Worm (Caenorhabditis elegans) whole organism, L3 larva: ENCODE results near the gene M116.5.

Experiments
- R02D3.7 ChIP-seq: fragments of 150-350 bp; optimal IDR thresholded peaks from 2 replicates; lab custom pipeline; 2014; ENCODE audit warnings: missing biosample characterization, missing genetic modification characterization
- ZK546.5 ChIP-seq: sonication (generic microtip); optimal IDR thresholded peaks from 2 replicates; lab custom pipeline; 2017; ENCODE audit warnings: missing biosample characterization, missing genetic modification characterization
- ama-1 ChIP-seq: fragments of 150-350 bp; optimal IDR thresholded peaks from 2 replicates; lab custom pipeline; 2018
- ceh-16 ChIP-seq: sonication (generic microtip); optimal IDR thresholded peaks from 2 replicates; lab custom pipeline; 2017; ENCODE audit warnings: missing biosample characterization, missing genetic modification characterization
- ceh-28 ChIP-seq: fragments of 150-350 bp; optimal IDR thresholded peaks from 2 replicates; lab custom pipeline; 2014; ENCODE audit warnings: missing biosample characterization, missing genetic modification reagents, missing genetic modification characterization
- ceh-9 ChIP-seq: sonication (generic microtip); optimal IDR thresholded peaks from 2 replicates; lab custom pipeline; 2018; ENCODE audit warnings: missing biosample characterization, missing genetic modification characterization
- daf-12 ChIP-seq: fragments of 150-350 bp; optimal IDR thresholded peaks from 2 replicates; lab custom pipeline; 2014; ENCODE audit warnings: missing biosample characterization, missing genetic modification reagents, missing genetic modification characterization
- egl-27 ChIP-seq: sonication (generic microtip); optimal IDR thresholded peaks from 4 replicates; lab custom pipeline; 2017; ENCODE audit warnings: missing biosample characterization, missing genetic modification reagents, missing genetic modification characterization
- egl-5 ChIP-seq: fragments of 150-350 bp; optimal IDR thresholded peaks from 2 replicates; lab custom pipeline; 2017; ENCODE audit warnings: missing biosample characterization, missing genetic modification reagents, missing genetic modification characterization, inconsistent platforms
- elt-1 ChIP-seq: fragments of 150-350 bp; optimal IDR thresholded peaks from 2 replicates; lab custom pipeline; 2014; ENCODE audit warnings: missing biosample characterization, missing genetic modification characterization
- elt-2 ChIP-seq: sonication (generic microtip); optimal IDR thresholded peaks from 2 replicates; lab custom pipeline; 2016; ENCODE audit warnings: missing genetic modification reagents, mild to moderate bottlenecking, missing genetic modification characterization, missing compliant biosample characterization
- elt-3 ChIP-seq, 3 experiments: fragments of 150-350 bp in 1 of 3; sonication (generic microtip) in 2 of 3; optimal IDR thresholded peaks; 2 replicates in 2 of 3; 4 replicates in 1 of 3; lab custom pipeline; 2014 to 2017; ENCODE audit warnings: missing biosample characterization in 3 of 3, missing genetic modification characterization in 3 of 3
- eor-1 ChIP-seq, 2 experiments: fragments of 150-350 bp; optimal IDR thresholded peaks; 2 replicates each; lab custom pipeline; 2014 to 2018; ENCODE audit warnings: missing biosample characterization in 2 of 2, missing genetic modification characterization in 2 of 2
- fkh-10 ChIP-seq: sonication (generic microtip); optimal IDR thresholded peaks from 2 replicates; lab custom pipeline; 2017; ENCODE audit warnings: missing biosample characterization, missing genetic modification reagents, missing genetic modification characterization
- fkh-2 ChIP-seq: fragments of 150-350 bp; optimal IDR thresholded peaks from 2 replicates; lab custom pipeline; 2014; ENCODE audit warnings: missing biosample characterization, missing genetic modification reagents, missing genetic modification characterization
- fos-1 ChIP-seq: fragments of 150-350 bp; optimal IDR thresholded peaks from 2 replicates; lab custom pipeline; 2014; ENCODE audit warnings: missing biosample characterization, missing genetic modification characterization
- jun-1 ChIP-seq: fragments of 150-350 bp; optimal IDR thresholded peaks from 2 replicates; lab custom pipeline; 2014; ENCODE audit warnings: missing biosample characterization, missing genetic modification reagents, missing genetic modification characterization
- lin-15B ChIP-seq: fragments of 150-350 bp; optimal IDR thresholded peaks from 2 replicates; lab custom pipeline; 2014; ENCODE audit warnings: missing biosample characterization, missing genetic modification characterization
- lin-39 ChIP-seq: fragments of 150-350 bp; optimal IDR thresholded peaks from 2 replicates; lab custom pipeline; 2018; ENCODE audit warnings: missing biosample characterization, missing genetic modification reagents, missing genetic modification characterization
- lsy-12 ChIP-seq: sonication (generic microtip); optimal IDR thresholded peaks from 2 replicates; lab custom pipeline; 2016; ENCODE audit warnings: mild to moderate bottlenecking, missing genetic modification characterization, missing compliant biosample characterization
- mdl-1 ChIP-seq: fragments of 150-350 bp; optimal IDR thresholded peaks from 2 replicates; lab custom pipeline; 2014; ENCODE audit warnings: missing biosample characterization, missing genetic modification characterization
- nfya-1 ChIP-seq: sonication (generic microtip); optimal IDR thresholded peaks from 2 replicates; lab custom pipeline; 2017; ENCODE audit warnings: missing genetic modification characterization, mild to moderate bottlenecking, missing compliant biosample characterization, antibody characterized with exemption, moderate library complexity; ENCODE audit not compliant: insufficient read depth
- nhr-12 ChIP-seq: fragments of 150-350 bp; optimal IDR thresholded peaks from 2 replicates; lab custom pipeline; 2014; ENCODE audit warnings: missing biosample characterization, missing genetic modification characterization
- nhr-23 ChIP-seq: fragments of 150-350 bp; optimal IDR thresholded peaks from 2 replicates; lab custom pipeline; 2014; ENCODE audit warnings: missing biosample characterization, missing genetic modification reagents, missing genetic modification characterization
- nhr-237 ChIP-seq: fragments of 150-350 bp; optimal IDR thresholded peaks from 2 replicates; lab custom pipeline; 2014; ENCODE audit warnings: missing biosample characterization, missing genetic modification characterization
- nhr-25 ChIP-seq: sonication (generic microtip); optimal IDR thresholded peaks from 2 replicates; lab custom pipeline; 2017; ENCODE audit warnings: missing biosample characterization, missing genetic modification characterization
- nhr-28 ChIP-seq: fragments of 150-350 bp; optimal IDR thresholded peaks from 2 replicates; lab custom pipeline; 2014; ENCODE audit warnings: missing biosample characterization, missing genetic modification characterization
- nhr-76 ChIP-seq: fragments of 150-350 bp; sonication (generic microtip); optimal IDR thresholded peaks from 5 replicates; lab custom pipeline; 2014; ENCODE audit warnings: missing biosample characterization, missing genetic modification characterization
- pha-4 ChIP-seq: fragments of 150-350 bp; optimal IDR thresholded peaks from 2 replicates; lab custom pipeline; 2014; ENCODE audit warnings: missing biosample characterization, missing genetic modification reagents, missing genetic modification characterization
- pqm-1 ChIP-seq: fragments of 150-350 bp; optimal IDR thresholded peaks from 2 replicates; lab custom pipeline; 2017; ENCODE audit warnings: missing biosample characterization, missing genetic modification characterization, inconsistent platforms
- sea-2 ChIP-seq: fragments of 150-350 bp; sonication (generic microtip); optimal IDR thresholded peaks from 4 replicates; lab custom pipeline; 2014; ENCODE audit warnings: missing biosample characterization, missing genetic modification reagents, missing genetic modification characterization
- skn-1 ChIP-seq: fragments of 150-350 bp; optimal IDR thresholded peaks from 2 replicates; lab custom pipeline; 2014; ENCODE audit warnings: missing biosample characterization, missing genetic modification characterization
- snpc-4 ChIP-seq: fragments of 150-350 bp; optimal IDR thresholded peaks from 2 replicates; lab custom pipeline; 2014; ENCODE audit warnings: missing biosample characterization, missing genetic modification characterization
- tbx-2 ChIP-seq: sonication (generic microtip); optimal IDR thresholded peaks from 2 replicates; lab custom pipeline; 2016; ENCODE audit warnings: mild to moderate bottlenecking, missing genetic modification characterization, missing compliant biosample characterization
- unc-39 ChIP-seq: sonication (generic microtip); optimal IDR thresholded peaks from 4 replicates; lab custom pipeline; 2017; ENCODE audit warnings: missing biosample characterization, missing genetic modification characterization
- unc-62 ChIP-seq: fragments of 150-350 bp; sonication (generic microtip); optimal IDR thresholded peaks from 4 replicates; lab custom pipeline; 2014; ENCODE audit warnings: missing biosample characterization, missing genetic modification reagents, missing genetic modification characterization
- zag-1 ChIP-seq: fragments of 150-350 bp; optimal IDR thresholded peaks from 2 replicates; lab custom pipeline; 2014; ENCODE audit warnings: missing biosample characterization, missing genetic modification characterization
- ztf-11 ChIP-seq: fragments of 150-350 bp; optimal IDR thresholded peaks from 2 replicates; lab custom pipeline; 2014; ENCODE audit warnings: missing biosample characterization, missing genetic modification characterization
- ztf-4 ChIP-seq: fragments of 150-350 bp; optimal IDR thresholded peaks from 2 replicates; lab custom pipeline; 2014; ENCODE audit warnings: missing biosample characterization, missing genetic modification characterization

The M116.5 gene

ce11 chrIV:8451709-8452248 is 30.9 kb upstream of the M116.5 start, which contains the start of gene eppl-1:
eppl-1 (minus strand) TSS chrIV:8451759.
- TF ChIP-seq unc-39 (no peak), ceh-16 (no peak), snpc-4 (no peak), pqm-1 (tag; lab: Kevin White, UChicago) (no peak), nhr-12 (tag; lab: Kevin White, UChicago) (no peak), fkh-2 (tag; lab: Kevin White, UChicago) (no peak), ceh-9 (tag; lab: Kevin White, UChicago) (no peak), elt-2 (peak; percentile 96)

ce11 chrIV:8450534-8450933 is 29.7 kb upstream of the M116.5 start:
- TF ChIP-seq egl-27 (tag; lab: Kevin White, UChicago) (no peak), elt-1 (no peak), nhr-25 (tag; lab: Kevin White, UChicago) (no peak), daf-12 (tag; lab: Kevin White, UChicago) (no peak), pqm-1 (tag; lab: Kevin White, UChicago) (peak; percentile 68), R02D3.7 (no peak), ceh-28 (tag; lab: Kevin White, UChicago) (no peak), nhr-23 (tag; lab: Kevin White, UChicago) (peak; percentile 33), skn-1 (tag; lab: Kevin White, UChicago) (no peak), fkh-2 (tag; lab: Kevin White, UChicago) (no peak), snpc-4 (no peak), ztf-4 (tag; lab: Kevin White, UChicago) (no peak), lsy-12 (tag; lab: Kevin White, UChicago) (no peak), nhr-237 (tag; lab: Kevin White, UChicago) (no peak), egl-5 (no peak), ZK546.5 (tag; lab: Kevin White, UChicago) (no peak), unc-39 (no peak), sea-2 (GFP tag; lab: Kevin White, UChicago) (no peak), fkh-10 (GFP tag; lab: Kevin White, UChicago) (no peak), ztf-11 (tag; lab: Kevin White, UChicago) (no peak), ama-1 (lab: Kevin White, UChicago) (no peak), lin-15B (tag; lab: Kevin White, UChicago) (no peak), ceh-16 (no peak), pha-4 (tag; lab: Kevin White, UChicago) (peak; percentile 35), lin-39 (tag; lab: Kevin White, UChicago) (no peak), elt-2 (peak; percentile 94), nhr-28 (no peak), jun-1 (tag; lab: Kevin White, UChicago) (peak; percentile 64), elt-3 (tag; optimal IDR thresholded peaks at IDR 0.05; lab: Kevin White, UChicago) (peak in 2 of 3 experiments; percentile 40 to 88), unc-62 (GFP tag; lab: Kevin White, UChicago) (no peak), nfya-1 (tag; lab: Kevin White, UChicago) (no peak), mdl-1 (no peak), nhr-76 (no peak), zag-1 (tag; lab: Kevin White, UChicago) (no peak), fos-1 (no peak), nhr-12 (tag; lab: Kevin White, UChicago) (no peak)

ce11 chrIV:8449869-8450268 is 29.0 kb upstream of the M116.5 start:
- TF ChIP-seq eor-1 (tag; optimal IDR thresholded peaks at IDR 0.05; lab: Kevin White, UChicago) (no peak), nfya-1 (tag; lab: Kevin White, UChicago) (no peak), pqm-1 (tag; lab: Kevin White, UChicago) (no peak), tbx-2 (tag; lab: Kevin White, UChicago) (no peak), nhr-28 (no peak), mdl-1 (no peak)

- TF ChIP-seq nhr-25 (tag; lab: Kevin White, UChicago), result no peak
- no peak for TF ChIP-seq daf-12 (tag; lab: Kevin White, UChicago)
- no peak for TF ChIP-seq skn-1 (tag; lab: Kevin White, UChicago)
- TF ChIP-seq, all 47 proteins: peak for 0
Measured at ce11 chrIV:8446904-8447303, 26.0 kb upstream of the M116.5 start, which contains the start of gene T01B11.1. T01B11.1 (plus strand) TSS chrIV:8447204.
